Fruit fly (Drosophila melanogaster): Measurements from ENCODE around the gene twin.

The twin gene

dm6 chr3R:24219093-24219492, 2.7 kb downstream of the twin start:
- TF ChIP-seq Trl (optimal IDR thresholded peaks at IDR 0.05): peak in 1 of 2 experiments; percentile 28
- TF ChIP-seq Trl (GFP tag; optimal IDR thresholded peaks at IDR 0.05): no peak
- TF ChIP-seq org-1 (GFP tag; optimal IDR thresholded peaks at IDR 0.05): no peak

DNA sequence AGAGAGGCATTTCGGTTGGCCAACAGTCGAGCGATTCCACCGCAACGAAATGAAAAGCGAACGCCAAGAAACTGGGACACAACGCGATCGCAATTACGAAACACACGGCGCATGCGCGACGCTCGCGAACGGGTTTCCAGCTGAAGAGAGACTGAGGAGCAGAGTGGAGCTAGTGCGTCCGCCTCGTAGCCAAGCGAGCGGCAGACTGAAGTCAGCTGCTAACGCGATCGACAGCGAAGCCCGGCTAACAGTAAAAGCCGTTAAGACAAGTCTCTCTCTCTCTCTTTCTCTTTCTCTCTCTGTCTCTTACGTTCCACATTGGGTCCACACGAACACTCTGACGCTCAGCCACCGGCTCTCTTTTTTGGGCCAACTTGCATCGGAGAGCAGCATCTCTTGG, 3.2 kb downstream of the twin start, which contains the start of gene CG17786:
CG17786 (minus strand) TSS at position 154 of the 400 bp plus-strand sequence.
- TF ChIP-seq rib (GFP tag; IDR thresholded peaks at IDR 0.05): 0 out of 2 replicates have a peak, but pooled peaks have one; percentile 40
- no peak for TF ChIP-seq CG7372 (GFP tag; IDR thresholded peaks at IDR 0.05)
- no peak for TF ChIP-seq Dfd (GFP tag; optimal IDR thresholded peaks at IDR 0.05)
- TF ChIP-seq CG13287 (GFP tag; IDR thresholded peaks at IDR 0.05; ENCODE audit: partially characterized antibody): peak; percentile 64
- TF ChIP-seq Asciz (GFP tag; optimal IDR thresholded peaks at IDR 0.05): no peak
- TF ChIP-seq Adf1 (GFP tag; IDR thresholded peaks at IDR 0.05): peak; percentile 54; the same call in 1 of the 2 replicates
- TF ChIP-seq CG6813 (GFP tag; optimal IDR thresholded peaks at IDR 0.05): no peak
- TF ChIP-seq inv (GFP tag; IDR thresholded peaks at IDR 0.05; ENCODE audit: partially characterized antibody): no peak
- no peak for TF ChIP-seq CoRest (tag; optimal IDR thresholded peaks at IDR 0.05)
- no peak for TF ChIP-seq z (GFP tag; IDR thresholded peaks at IDR 0.05)
- TF ChIP-seq tna (GFP tag; IDR thresholded peaks at IDR 0.05; ENCODE audit: partially characterized antibody): no peak
- TF ChIP-seq zen2 (GFP tag; IDR thresholded peaks at IDR 0.05; ENCODE audit: partially characterized antibody): peak; percentile 35; the same call in 1 of the 3 replicates
- TF ChIP-seq Nf-YC (tag; optimal IDR thresholded peaks at IDR 0.05): peak; percentile 9
- TF ChIP-seq hkb (optimal IDR thresholded peaks at IDR 0.05): no peak
- peak; percentile 49 for TF ChIP-seq hkb (GFP tag; IDR thresholded peaks at IDR 0.05)
- no peak for TF ChIP-seq Dad (GFP tag; optimal IDR thresholded peaks at IDR 0.05)
- TF ChIP-seq CG9932 (GFP tag; IDR thresholded peaks at IDR 0.05): 0 out of 2 replicates have a peak, but pooled peaks have one; percentile 19
- 0 out of 3 replicates have a peak, but pooled peaks have one; percentile 22 for TF ChIP-seq sr (GFP tag; IDR thresholded peaks at IDR 0.05)
- peak; percentile 75 for TF ChIP-seq sens (GFP tag)
- no peak for TF ChIP-seq HLH54F (GFP tag; optimal IDR thresholded peaks at IDR 0.05)
- peak; percentile 17 for TF ChIP-seq CG17385 (GFP tag; optimal IDR thresholded peaks at IDR 0.05)
- no peak for TF ChIP-seq gcm (GFP tag; optimal IDR thresholded peaks at IDR 0.05)
- TF ChIP-seq Atf-2 (GFP tag; optimal IDR thresholded peaks at IDR 0.05): no peak
- peak; percentile 2 for TF ChIP-seq cwo (GFP tag; optimal IDR thresholded peaks at IDR 0.05)
- peak; percentile 27; the same call in 1 of the 2 replicates for TF ChIP-seq amos (GFP tag; IDR thresholded peaks at IDR 0.05; ENCODE audit: partially characterized antibody)
- TF ChIP-seq ttk (GFP tag; IDR thresholded peaks at IDR 0.05): no peak
- TF ChIP-seq CG10979 (tag; optimal IDR thresholded peaks at IDR 0.05): no peak
- 0 out of 2 replicates have a peak, but pooled peaks have one; percentile 29 for TF ChIP-seq hbn (GFP tag; IDR thresholded peaks at IDR 0.05; ENCODE audit: partially characterized antibody)
- no peak for TF ChIP-seq Neu2 (GFP tag; optimal IDR thresholded peaks at IDR 0.05; ENCODE audit: borderline replicate concordance)
- no peak for TF ChIP-seq usp (GFP tag; optimal IDR thresholded peaks at IDR 0.05)
- 0 out of 3 replicates have a peak, but pooled peaks have one; percentile 25 for TF ChIP-seq knrl (GFP tag; IDR thresholded peaks at IDR 0.05; ENCODE audit: partially characterized antibody)
- peak; percentile 40; the same call in 1 of the 2 replicates for TF ChIP-seq unc-4 (GFP tag; IDR thresholded peaks at IDR 0.05; ENCODE audit: partially characterized antibody)
- TF ChIP-seq chinmo (GFP tag; IDR thresholded peaks at IDR 0.05; ENCODE audit: partially characterized antibody): peak; percentile 89; the same call in 3 of the 4 replicates
- no peak for TF ChIP-seq pfk (GFP tag; optimal IDR thresholded peaks at IDR 0.05)
- TF ChIP-seq Hmr (GFP tag; optimal IDR thresholded peaks at IDR 0.05): peak; percentile 8
- no peak for TF ChIP-seq run (tag; optimal IDR thresholded peaks at IDR 0.05)
- no peak for TF ChIP-seq CG10147 (GFP tag; optimal IDR thresholded peaks at IDR 0.05)
- TF ChIP-seq CG12391 (tag; optimal IDR thresholded peaks at IDR 0.05): peak; percentile 0
- 0 out of 2 replicates have a peak, but pooled peaks have one; percentile 18 for TF ChIP-seq CG32532 (GFP tag; IDR thresholded peaks at IDR 0.05)
- TF ChIP-seq nom (GFP tag; optimal IDR thresholded peaks at IDR 0.05): peak; percentile 69
- TF ChIP-seq Pdp1 (GFP tag; optimal IDR thresholded peaks at IDR 0.05): peak in 1 of 2 experiments; percentile 54
- TF ChIP-seq Eip74EF (GFP tag; optimal IDR thresholded peaks at IDR 0.05): peak in 1 of 2 experiments; percentile 27
- TF ChIP-seq CG14710 (tag; optimal IDR thresholded peaks at IDR 0.05): no peak
- TF ChIP-seq ems (GFP tag; optimal IDR thresholded peaks at IDR 0.05): no peak
